Worm (Caenorhabditis elegans) whole organism, midembryonic: ENCODE results near the gene C17H12.12.

Experiments
- T22C8.4 ChIP-seq: fragments of 200-800 bp; sonication (Bioruptor generic); IDR thresholded peaks from 2 replicates; pipeline ENCODE4 v1.3.6; 2022; ENCODE audit warnings: missing genetic modification characterization, missing compliant biosample characterization
- flt-1 ChIP-seq: fragments of 200-800 bp; sonication (Bioruptor generic); IDR thresholded peaks from 2 replicates; pipeline ENCODE4 v1.3.6; 2022; ENCODE audit warnings: missing genetic modification characterization, missing compliant biosample characterization
- klf-2 ChIP-seq: fragments of 200-800 bp; sonication (Bioruptor generic); conservative IDR thresholded peaks from 2 replicates; pipeline ENCODE4 v1.3.6; 2022; ENCODE audit warnings: missing genetic modification reagents, missing genetic modification characterization, missing compliant biosample characterization
- med-1 ChIP-seq: sonication (generic microtip); optimal IDR thresholded peaks from 2 replicates; lab custom pipeline; 2017; ENCODE audit warnings: missing genetic modification characterization, mild to moderate bottlenecking, missing compliant biosample characterization, antibody characterized with exemption, missing genetic modification reagents; ENCODE audit not compliant: insufficient read depth
- ref-1 ChIP-seq: fragments of 200-800 bp; sonication (Bioruptor generic); conservative IDR thresholded peaks from 2 replicates; pipeline ENCODE4 v1.3.6; 2022; ENCODE audit warnings: missing genetic modification reagents, missing genetic modification characterization, missing compliant biosample characterization
- tab-1 ChIP-seq: fragments of 200-800 bp; sonication (Bioruptor generic); IDR thresholded peaks from 2 replicates; pipeline ENCODE4 v1.3.6; 2022; ENCODE audit warnings: missing genetic modification characterization, missing compliant biosample characterization
- ztf-23 ChIP-seq: fragments of 200-800 bp; sonication (Bioruptor generic); IDR thresholded peaks from 2 replicates; pipeline ENCODE4 v1.3.6; 2022; ENCODE audit warnings: missing genetic modification reagents, missing genetic modification characterization, missing compliant biosample characterization
- ztf-29 ChIP-seq: fragments of 200-800 bp; sonication (Bioruptor generic); IDR thresholded peaks from 2 replicates; pipeline ENCODE4 v1.3.6; 2022; ENCODE audit warnings: missing genetic modification reagents, missing genetic modification characterization, missing compliant biosample characterization

ce11 chrIV:6795529-6795928, at the start of gene C17H12.12, which contains the start of gene C17H12.3:
- TF ChIP-seq flt-1 (GFP tag; lab: Robert Waterston, UW) (no peak), med-1 (GFP tag; lab: Kevin White, UChicago) (no peak), T22C8.4 (GFP tag; lab: Robert Waterston, UW) (no peak), tab-1 (no peak), ref-1 (no peak), ztf-29 (GFP tag; lab: Robert Waterston, UW) (no peak), ztf-23 (GFP tag; lab: Robert Waterston, UW) (no peak), klf-2 (GFP tag; lab: Robert Waterston, UW) (no peak)
